Fruit fly (Drosophila melanogaster): ENCODE results near the gene CG14130.

The CG14130 gene

dm6 chr3L:11822446-11823334, 7.4 kb downstream of the CG14130 start, which contains the start of gene RpL10Ab (continued):
- TF ChIP-seq insv (GFP tag; optimal IDR thresholded peaks at IDR 0.05) (no peak), Vsx1 (GFP tag; optimal IDR thresholded peaks at IDR 0.05) (peak; percentile 80), disco-r (GFP tag; optimal IDR thresholded peaks at IDR 0.05) (no peak), lilli (GFP tag; optimal IDR thresholded peaks at IDR 0.05) (no peak), Atf-2 (GFP tag; optimal IDR thresholded peaks at IDR 0.05) (peak; percentile 10), NK7.1 (GFP tag; optimal IDR thresholded peaks at IDR 0.05) (no peak), CG6791 (GFP tag; IDR thresholded peaks at IDR 0.05; ENCODE audit: partially characterized antibody) (peak; percentile 92), onecut (GFP tag; IDR thresholded peaks at IDR 0.05) (peak; percentile 77), CG9609 (GFP tag; optimal IDR thresholded peaks at IDR 0.05) (no peak), Spps (tag; optimal IDR thresholded peaks at IDR 0.05) (no peak), BtbVII (GFP tag; optimal IDR thresholded peaks at IDR 0.05) (peak; percentile 68), CG2202 (tag; optimal IDR thresholded peaks at IDR 0.05) (no peak), CG17385 (GFP tag; optimal IDR thresholded peaks at IDR 0.05) (peak; percentile 2), Hand (GFP tag; optimal IDR thresholded peaks at IDR 0.05) (no peak), CG1529 (GFP tag; optimal IDR thresholded peaks at IDR 0.05) (no peak), ci (GFP tag; IDR thresholded peaks at IDR 0.05) (peak; percentile 92), ab (GFP tag; optimal IDR thresholded peaks at IDR 0.05) (no peak), CG7963 (GFP tag; IDR thresholded peaks at IDR 0.05; ENCODE audit: partially characterized antibody) (peak; percentile 88), sna (GFP tag; IDR thresholded peaks at IDR 0.05; ENCODE audit: partially characterized antibody) (peak; percentile 19; the same call in 1 of the 2 replicates), HHEX (GFP tag; optimal IDR thresholded peaks at IDR 0.05) (peak; percentile 51), hkb (optimal IDR thresholded peaks at IDR 0.05) (no peak), hkb (GFP tag; IDR thresholded peaks at IDR 0.05) (no peak), CG1792 (GFP tag; optimal IDR thresholded peaks at IDR 0.05) (no peak), CG6272 (GFP tag; IDR thresholded peaks at IDR 0.05) (peak; percentile 66; the same call in 1 of the 2 replicates), CG11723 (GFP tag; optimal IDR thresholded peaks at IDR 0.05) (peak; percentile 44), ac (GFP tag; optimal IDR thresholded peaks at IDR 0.05) (no peak), z (GFP tag; IDR thresholded peaks at IDR 0.05) (no peak), rib (GFP tag; IDR thresholded peaks at IDR 0.05) (peak; percentile 67; the same call in 1 of the 2 replicates), Hmx (GFP tag; optimal IDR thresholded peaks at IDR 0.05) (no peak), GATAe (GFP tag; conservative IDR thresholded peaks at IDR 0.05) (no peak), CG2129 (GFP tag; IDR thresholded peaks at IDR 0.05; ENCODE audit: partially characterized antibody) (peak; percentile 66), gsb (GFP tag; IDR thresholded peaks at IDR 0.05) (no peak), sim (GFP tag; IDR thresholded peaks at IDR 0.05) (no peak), aop (GFP tag; IDR thresholded peaks at IDR 0.05) (no peak), fd102C (GFP tag; optimal IDR thresholded peaks at IDR 0.05) (no peak), B-H1 (GFP tag; IDR thresholded peaks at IDR 0.05) (peak; percentile 9; the same call in 1 of the 3 replicates), Hr51 (GFP tag; optimal IDR thresholded peaks at IDR 0.05) (peak; percentile 4 to 38), en (GFP tag; optimal IDR thresholded peaks at IDR 0.05) (peak; percentile 1), CG7839 (tag; optimal IDR thresholded peaks at IDR 0.05) (peak; percentile 49), amos (GFP tag; IDR thresholded peaks at IDR 0.05; ENCODE audit: partially characterized antibody) (peak; percentile 94), CG14050 (GFP tag; IDR thresholded peaks at IDR 0.05) (no peak), CG43689 (GFP tag; IDR thresholded peaks at IDR 0.05) (peak; percentile 23; the same call in 1 of the 2 replicates), CG6854 (GFP tag; optimal IDR thresholded peaks at IDR 0.05) (no peak), MBD-R2 (GFP tag; IDR thresholded peaks at IDR 0.05) (peak; percentile 37), so (GFP tag; IDR thresholded peaks at IDR 0.05) (peak; percentile 8; the same call in 1 of the 3 replicates), shn (GFP tag; optimal IDR thresholded peaks at IDR 0.05) (no peak), Elba2 (GFP tag; optimal IDR thresholded peaks at IDR 0.05) (no peak), Bdp1 (GFP tag; optimal IDR thresholded peaks at IDR 0.05) (no peak), zen (tag; optimal IDR thresholded peaks at IDR 0.05) (peak; percentile 70)

Data from whole organism, embryonic.